Worm (Caenorhabditis elegans): ENCODE results near the gene hda-2.
A peak's percentile ranks its signal among the peaks of the same experiment; 100 is the strongest.

Gene hda-2

ce11 chrII:8022461-8022860, at the start of gene hda-2:
TSS of gene hda-2 (minus strand) at chrII:8022561.
- 0 out of 2 replicates have a peak, but pooled peaks have one; percentile 18 for TF ChIP-seq pbrm-1 (GFP tag; IDR thresholded peaks at IDR 0.05)
- peak; percentile 9 for TF ChIP-seq hrde-1 (tag; optimal IDR thresholded peaks at IDR 0.05; ENCODE audit: borderline replicate concordance)
- TF ChIP-seq lin-40 (tag; optimal IDR thresholded peaks at IDR 0.05) = no peak
- no peak for TF ChIP-seq repo-1 (tag; optimal IDR thresholded peaks at IDR 0.05)
- no peak for TF ChIP-seq lin-26 (GFP tag; IDR thresholded peaks at IDR 0.05)
- TF ChIP-seq ekl-4 (GFP tag; IDR thresholded peaks at IDR 0.05) = 0 out of 2 replicates have a peak, but pooled peaks have one; percentile 26
- no peak for TF ChIP-seq tlf-1 (GFP tag; optimal IDR thresholded peaks at IDR 0.05)
- TF ChIP-seq bed-2 (GFP tag; IDR thresholded peaks at IDR 0.05) = no peak

ce11 chrII:8071801-8072544, 49.6 kb upstream of the hda-2 start:
- TF ChIP-seq lin-54 (GFP tag; optimal IDR thresholded peaks at IDR 0.05) (no peak), mel-28 (tag; optimal IDR thresholded peaks at IDR 0.05; ENCODE audit: borderline replicate concordance) (no peak), somi-1 (GFP tag; optimal IDR thresholded peaks at IDR 0.05) (peak; percentile 50), let-607 (tag; optimal IDR thresholded peaks at IDR 0.05) (no peak), C17E4.6 (GFP tag; IDR thresholded peaks at IDR 0.05) (no peak), cebp-1 (GFP tag; IDR thresholded peaks at IDR 0.05) (no peak), cebp-1 (tag; optimal IDR thresholded peaks at IDR 0.05) (peak; percentile 34), F23B12.7 (tag; optimal IDR thresholded peaks at IDR 0.05; ENCODE audit: insufficient read depth) (no peak), lin-35 (GFP tag; optimal IDR thresholded peaks at IDR 0.05) (peak in 1 of 3 experiments; percentile 13), T07F8.4 (tag; optimal IDR thresholded peaks at IDR 0.05) (no peak), hmg-1.2 (GFP tag; IDR thresholded peaks at IDR 0.05) (no peak), F22D6.2 (tag; optimal IDR thresholded peaks at IDR 0.05) (no peak), attf-3 (GFP tag; conservative IDR thresholded peaks at IDR 0.05) (no peak), B0261.1 (tag; optimal IDR thresholded peaks at IDR 0.05) (no peak), attf-5 (GFP tag; optimal IDR thresholded peaks at IDR 0.05) (peak; percentile 37), let-526 (GFP tag; IDR thresholded peaks at IDR 0.05) (no peak), ZK185.1 (tag; optimal IDR thresholded peaks at IDR 0.05; ENCODE audit: poor library complexity, severe bottlenecking) (no peak), F57C9.4 (tag; optimal IDR thresholded peaks at IDR 0.05) (no peak), madf-3 (GFP tag; IDR thresholded peaks at IDR 0.05) (no peak), B0035.1 (tag; optimal IDR thresholded peaks at IDR 0.05) (no peak), ets-4 (GFP tag; optimal IDR thresholded peaks at IDR 0.05) (no peak), lir-1 (GFP tag; conservative IDR thresholded peaks at IDR 0.05) (no peak), K12H6.12 (tag; optimal IDR thresholded peaks at IDR 0.05) (peak; percentile 15), sptf-2 (GFP tag; optimal IDR thresholded peaks at IDR 0.05) (no peak), ekl-4 (GFP tag; IDR thresholded peaks at IDR 0.05) (no peak), sdz-38 (tag; optimal IDR thresholded peaks at IDR 0.05) (no peak)

ce11 chrII:8071012-8071625, 48.8 kb upstream of the hda-2 start:
- no peak for TF ChIP-seq lsy-27 (tag; optimal IDR thresholded peaks at IDR 0.05; ENCODE audit: borderline replicate concordance, insufficient read depth)
- no peak for TF ChIP-seq ztf-26 (tag; optimal IDR thresholded peaks at IDR 0.05)
- no peak for TF ChIP-seq attf-6 (GFP tag; IDR thresholded peaks at IDR 0.05)
- no peak for TF ChIP-seq hlh-12 (tag; optimal IDR thresholded peaks at IDR 0.05)
- TF ChIP-seq pbrm-1 (GFP tag; IDR thresholded peaks at IDR 0.05) = no peak
- no peak for TF ChIP-seq madf-6 (GFP tag; IDR thresholded peaks at IDR 0.05)
- TF ChIP-seq F39B2.1 (GFP tag; IDR thresholded peaks at IDR 0.05) = no peak
- no peak for TF ChIP-seq attf-3 (GFP tag; conservative IDR thresholded peaks at IDR 0.05)
- TF ChIP-seq tbp1 (GFP tag; optimal IDR thresholded peaks at IDR 0.05) = no peak
- TF ChIP-seq dpl-1 (GFP tag; optimal IDR thresholded peaks at IDR 0.05) = no peak
- TF ChIP-seq Y56A3A.18 (GFP tag; IDR thresholded peaks at IDR 0.05) = no peak
- no peak for TF ChIP-seq madf-3 (GFP tag; IDR thresholded peaks at IDR 0.05)
- TF ChIP-seq F55B11.4 (tag; optimal IDR thresholded peaks at IDR 0.05; ENCODE audit: borderline replicate concordance, insufficient read depth) = no peak
- no peak for TF ChIP-seq ets-4 (GFP tag; optimal IDR thresholded peaks at IDR 0.05)
- no peak for TF ChIP-seq rcor-1 (GFP tag; IDR thresholded peaks at IDR 0.05)
- TF ChIP-seq F23B12.7 (tag; optimal IDR thresholded peaks at IDR 0.05; ENCODE audit: insufficient read depth) = no peak

Data from whole organism, young adult.